Worm (Caenorhabditis elegans): ENCODE data around the gene tag-77.

Gene tag-77

DNA sequence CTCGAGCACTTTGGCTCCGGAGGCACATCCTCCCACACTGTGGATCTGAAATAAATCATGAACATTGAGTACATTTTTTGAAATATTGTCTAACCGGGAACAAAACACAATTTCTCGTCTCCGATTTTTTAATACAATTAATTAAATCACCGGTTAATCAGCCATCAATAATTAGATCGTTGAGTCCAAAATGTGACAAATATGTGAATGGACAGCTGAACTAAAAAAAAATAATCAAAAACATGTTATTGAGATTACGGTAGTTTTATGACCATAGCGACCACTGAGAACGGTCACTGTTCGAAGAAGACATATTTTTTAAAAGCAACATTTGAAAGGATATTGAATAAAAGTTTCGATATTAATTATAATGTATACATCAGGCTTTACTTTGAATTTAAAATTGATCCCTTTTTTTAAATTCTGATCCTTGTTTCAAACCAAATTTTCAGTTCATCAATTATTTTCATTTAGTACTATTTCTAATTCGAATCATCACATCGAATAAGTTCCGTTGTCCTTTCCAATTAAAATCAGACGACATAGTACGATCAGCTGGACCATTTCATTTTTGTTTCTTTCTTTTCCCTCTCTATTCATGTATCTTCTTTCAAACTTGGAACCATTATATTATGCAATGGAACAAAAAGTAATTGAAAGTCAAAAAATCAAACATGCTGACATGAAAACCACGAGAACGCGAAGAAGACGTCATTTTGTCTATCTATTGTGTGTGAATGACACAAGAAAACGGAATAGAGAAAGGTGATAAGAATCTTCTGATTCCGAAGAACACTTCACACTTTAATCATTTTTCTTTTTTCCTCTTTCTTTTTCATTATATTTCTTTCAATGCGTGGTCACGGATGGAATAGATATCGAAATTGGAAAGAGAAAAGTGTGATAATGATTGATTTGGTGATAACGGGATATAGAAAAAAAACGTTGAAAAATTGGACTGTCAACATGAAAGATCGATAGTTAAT lies 20.0 kb upstream of the tag-77 start:
- TF ChIP-seq blmp-1 (tag; optimal IDR thresholded peaks at IDR 0.05): peak; percentile 61
- no peak for TF ChIP-seq nhr-237 (tag; optimal IDR thresholded peaks at IDR 0.05)
- TF ChIP-seq unc-120 (tag; optimal IDR thresholded peaks at IDR 0.05; ENCODE audit: poor library complexity, severe bottlenecking): no peak
- peak; percentile 84 for TF ChIP-seq elt-3 (tag; optimal IDR thresholded peaks at IDR 0.05)

DNA sequence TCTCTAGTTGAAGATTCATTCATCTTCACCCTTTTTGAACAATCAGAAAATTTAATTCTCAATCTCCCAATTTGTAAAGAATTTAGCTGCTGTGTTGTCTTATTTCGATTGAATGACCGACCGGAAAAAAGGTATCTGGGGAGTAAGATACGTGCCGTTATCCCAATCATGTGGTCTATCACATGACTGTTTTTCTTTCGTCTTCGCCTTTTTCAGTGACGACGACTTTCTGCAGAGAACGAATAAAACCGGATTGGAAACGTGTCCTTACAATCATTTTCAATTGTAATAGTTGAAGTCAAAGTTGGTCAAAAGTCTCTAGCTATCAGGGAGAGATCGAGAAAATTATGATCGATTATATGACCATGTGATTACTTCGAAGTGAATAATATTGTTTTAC lies 18.7 kb upstream of the tag-77 start:
- no peak for TF ChIP-seq tbx-8 (GFP tag; optimal IDR thresholded peaks at IDR 0.05)
- TF ChIP-seq lin-13 (tag; optimal IDR thresholded peaks at IDR 0.05): no peak
- TF ChIP-seq hlh-1 (tag; optimal IDR thresholded peaks at IDR 0.05): no peak
- TF ChIP-seq zip-8 (tag; optimal IDR thresholded peaks at IDR 0.05): no peak
- no peak for TF ChIP-seq lsy-2 (tag; optimal IDR thresholded peaks at IDR 0.05)
- TF ChIP-seq nhr-2 (tag; optimal IDR thresholded peaks at IDR 0.05): no peak
- no peak for TF ChIP-seq bed-3 (GFP tag; optimal IDR thresholded peaks at IDR 0.05)
- no peak for TF ChIP-seq nhr-76 (tag; optimal IDR thresholded peaks at IDR 0.05)
- no peak for TF ChIP-seq ceh-83 (GFP tag; optimal IDR thresholded peaks at IDR 0.05)

DNA sequence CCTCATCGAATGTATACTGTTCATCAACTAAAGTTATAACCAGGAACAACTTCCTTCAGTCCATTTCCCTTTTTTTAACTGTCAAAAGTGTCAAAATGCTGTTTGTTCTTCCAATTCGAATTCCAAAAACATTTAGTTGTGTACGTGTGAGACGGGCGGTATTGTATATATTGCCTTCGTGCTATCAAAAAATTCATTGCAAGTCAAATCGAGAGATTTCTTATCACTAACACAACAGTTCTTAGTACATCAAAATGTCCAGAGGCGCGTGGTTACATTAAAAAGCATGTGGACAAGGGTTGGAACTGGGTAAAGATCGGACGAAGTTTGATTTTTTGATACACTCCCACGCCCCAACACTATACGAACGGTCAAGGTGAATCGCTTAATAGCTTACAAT lies 18.0 kb upstream of the tag-77 start:
- no peak for TF ChIP-seq pha-4 (tag; optimal IDR thresholded peaks at IDR 0.05)
- no peak for TF ChIP-seq blmp-1 (tag; optimal IDR thresholded peaks at IDR 0.05)
- TF ChIP-seq zip-8 (tag; optimal IDR thresholded peaks at IDR 0.05): no peak
- TF ChIP-seq nhr-237 (tag; optimal IDR thresholded peaks at IDR 0.05): no peak
- TF ChIP-seq lsy-2 (tag; optimal IDR thresholded peaks at IDR 0.05): no peak
- TF ChIP-seq mls-2 (tag; optimal IDR thresholded peaks at IDR 0.05): no peak
- no peak for TF ChIP-seq lin-13 (tag; optimal IDR thresholded peaks at IDR 0.05)
- TF ChIP-seq snpc-4 (tag; optimal IDR thresholded peaks at IDR 0.05): no peak
- TF ChIP-seq nhr-2 (tag; optimal IDR thresholded peaks at IDR 0.05): no peak
- TF ChIP-seq cnd-1 (tag; optimal IDR thresholded peaks at IDR 0.05): no peak

DNA sequence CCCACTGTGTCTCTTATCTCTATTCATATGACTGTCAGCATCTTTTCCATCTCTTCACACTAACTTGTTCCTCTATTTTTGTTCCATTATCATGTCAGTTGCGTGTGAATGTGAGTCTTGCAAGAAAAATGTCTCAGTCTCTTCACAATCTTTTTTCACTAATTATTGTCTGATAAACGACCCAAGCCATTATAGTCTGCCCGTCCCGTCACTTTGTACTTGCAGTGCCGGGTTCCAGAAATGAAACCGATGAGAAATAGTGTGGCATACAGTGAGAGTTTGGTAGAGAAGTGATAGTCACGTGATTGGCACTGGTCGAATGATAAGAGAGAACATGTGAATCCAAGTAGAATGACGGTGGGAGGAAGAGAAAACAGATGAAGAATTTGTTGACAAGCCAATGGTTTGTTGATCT lies 17.3 kb upstream of the tag-77 start:
- TF ChIP-seq unc-120 (tag; optimal IDR thresholded peaks at IDR 0.05; ENCODE audit: poor library complexity, severe bottlenecking) (peak; percentile 22), unc-62 (GFP tag; optimal IDR thresholded peaks at IDR 0.05) (peak; percentile 35), ham-2 (GFP tag; optimal IDR thresholded peaks at IDR 0.05) (no peak), elt-3 (tag; optimal IDR thresholded peaks at IDR 0.05) (peak; percentile 69)

DNA sequence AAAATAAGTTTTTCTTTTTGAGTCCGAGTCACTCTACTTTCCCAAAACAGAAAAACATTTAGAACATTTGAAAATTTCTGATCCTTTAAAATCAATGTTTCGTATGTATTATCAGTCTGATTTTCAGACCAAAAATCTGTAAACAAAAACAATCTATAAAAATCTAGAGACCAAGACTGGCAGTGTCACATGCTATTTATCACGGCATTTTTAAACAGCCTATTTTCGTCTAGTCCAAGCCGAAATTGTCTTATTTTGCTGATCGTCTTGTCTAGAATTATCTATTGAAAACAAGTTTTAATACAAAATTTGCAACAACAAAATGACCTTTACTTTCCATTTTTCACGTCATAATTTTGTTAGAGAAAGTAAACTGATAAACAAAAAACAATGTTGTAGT lies 16.2 kb upstream of the tag-77 start:
- TF ChIP-seq ztf-11 (tag; optimal IDR thresholded peaks at IDR 0.05): no peak
- TF ChIP-seq lin-32 (GFP tag; optimal IDR thresholded peaks at IDR 0.05): no peak
- TF ChIP-seq ham-2 (GFP tag; optimal IDR thresholded peaks at IDR 0.05): no peak
- no peak for TF ChIP-seq M03D4.4 (tag; optimal IDR thresholded peaks at IDR 0.05)
- TF ChIP-seq drap-1 (GFP tag; optimal IDR thresholded peaks at IDR 0.05): no peak
- no peak for TF ChIP-seq unc-62 (GFP tag; optimal IDR thresholded peaks at IDR 0.05)
- no peak for TF ChIP-seq nhr-76 (tag; optimal IDR thresholded peaks at IDR 0.05)
- no peak for TF ChIP-seq sptf-1 (tag; optimal IDR thresholded peaks at IDR 0.05)
- no peak for TF ChIP-seq nhr-28 (tag; optimal IDR thresholded peaks at IDR 0.05)
- TF ChIP-seq ceh-83 (GFP tag; optimal IDR thresholded peaks at IDR 0.05): no peak
- no peak for TF ChIP-seq pha-4 (tag; optimal IDR thresholded peaks at IDR 0.05)
- TF ChIP-seq mls-2 (tag; optimal IDR thresholded peaks at IDR 0.05): no peak
- TF ChIP-seq cnd-1 (tag; optimal IDR thresholded peaks at IDR 0.05): no peak
- no peak for TF ChIP-seq sem-2 (GFP tag; optimal IDR thresholded peaks at IDR 0.05)
- TF ChIP-seq flh-1 (GFP tag; optimal IDR thresholded peaks at IDR 0.05): no peak
- TF ChIP-seq bed-3 (GFP tag; optimal IDR thresholded peaks at IDR 0.05): no peak
- TF ChIP-seq unc-39 (tag; optimal IDR thresholded peaks at IDR 0.05): no peak
- no peak for TF ChIP-seq snpc-4 (tag; optimal IDR thresholded peaks at IDR 0.05)

DNA sequence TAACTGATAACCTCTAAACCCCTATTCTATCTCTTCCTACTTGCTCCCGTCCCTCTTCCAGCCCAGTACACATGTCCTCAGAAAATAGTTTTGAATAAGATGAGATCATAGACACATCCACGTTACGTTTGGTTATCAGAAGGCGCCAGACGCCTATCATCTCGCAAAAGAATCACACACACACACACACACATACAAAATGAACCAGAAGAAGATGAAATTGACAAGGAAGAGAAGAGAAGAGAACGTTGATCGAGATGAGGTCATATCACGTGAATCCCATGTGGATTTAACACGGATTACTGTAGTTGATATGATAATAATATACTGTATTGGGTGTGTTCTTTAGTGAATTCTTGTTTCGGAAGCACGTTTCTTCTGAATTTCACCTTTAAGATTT lies 15.7 kb upstream of the tag-77 start:
- TF ChIP-seq unc-62 (GFP tag; optimal IDR thresholded peaks at IDR 0.05) (peak; percentile 70), unc-120 (tag; optimal IDR thresholded peaks at IDR 0.05; ENCODE audit: poor library complexity, severe bottlenecking) (peak; percentile 47), cnd-1 (tag; optimal IDR thresholded peaks at IDR 0.05) (no peak), blmp-1 (tag; optimal IDR thresholded peaks at IDR 0.05) (no peak), hlh-1 (tag; optimal IDR thresholded peaks at IDR 0.05) (peak; percentile 55), elt-3 (tag; optimal IDR thresholded peaks at IDR 0.05) (no peak), lsy-2 (tag; optimal IDR thresholded peaks at IDR 0.05) (no peak)
